Worm (Caenorhabditis elegans) whole organism, late embryonic: ENCODE results near the gene sri-71.
"Not testable (repeated sequence)": the region's sequence is repeated elsewhere in the genome, so short reads cannot be mapped to it uniquely, and the experiment has no call there.

ENCODE experiments used
- K02D7.2 ChIP-seq: sonication (generic microtip); optimal IDR thresholded peaks from 2 replicates; lab custom pipeline; 2017; ENCODE audit warnings: mild to moderate bottlenecking, missing genetic modification characterization, missing compliant biosample characterization
- ahr-1 ChIP-seq: sonication (generic microtip); optimal IDR thresholded peaks from 2 replicates; lab custom pipeline; 2016; ENCODE audit warnings: missing genetic modification characterization, missing compliant biosample characterization
- ceh-48 ChIP-seq: sonication (generic microtip); optimal IDR thresholded peaks from 2 replicates; lab custom pipeline; 2016; ENCODE audit warnings: missing genetic modification characterization, inconsistent platforms, missing compliant biosample characterization
- elt-2 ChIP-seq: sonication (generic microtip); optimal IDR thresholded peaks from 2 replicates; lab custom pipeline; 2016; ENCODE audit warnings: missing genetic modification reagents, missing genetic modification characterization, missing compliant biosample characterization
- pat-9 ChIP-seq: fragments of 200-800 bp; sonication (Bioruptor generic); optimal IDR thresholded peaks from 2 replicates; lab custom pipeline; 2018; ENCODE audit warnings: mild to moderate bottlenecking, missing genetic modification characterization, moderate library complexity, missing compliant biosample characterization

sri-71 gene

DNA sequence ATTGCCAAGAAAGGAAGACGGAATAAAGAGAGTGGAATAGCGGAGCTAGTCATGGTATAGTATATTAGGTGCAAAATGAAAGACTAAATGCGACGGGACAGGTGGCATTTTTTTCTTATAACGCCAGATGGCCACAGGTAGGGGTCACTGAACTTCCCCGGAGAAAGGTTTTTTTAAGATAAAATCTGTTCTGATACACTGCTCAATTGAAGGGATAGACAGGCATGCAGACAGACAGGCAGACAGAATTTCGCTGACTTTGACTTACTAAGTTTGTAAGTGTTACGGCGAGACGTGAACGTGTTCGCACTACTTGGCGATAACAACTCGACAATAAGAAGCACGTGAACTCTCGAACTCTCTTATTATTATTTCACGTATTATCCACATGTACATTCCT, 46.0 kb downstream of the sri-71 start, which contains the start of the genes F22E5.20 and F22E5.1:
TSS of gene F22E5.20 (minus strand) at position 101 of the 400 bp plus-strand sequence.
TSS of gene F22E5.1 (plus strand) at position 242 of the 400 bp plus-strand sequence.
- TF ChIP-seq ahr-1; pat-9 (tag; lab: Kevin White, UChicago); K02D7.2 (tag; lab: Kevin White, UChicago): not testable (repeated sequence)

- TF ChIP-seq ceh-48 (no peak), elt-2 (tag; lab: Kevin White, UChicago) (peak; percentile 84)
Observed at ce11 chrII:2677534-2678168, 50.1 kb downstream of the sri-71 start, which contains the start of gene F22E5.17. F22E5.17 (plus strand) TSS chrII:2678041.
